Worm (Caenorhabditis elegans) whole organism, L2 larva: ENCODE results near the gene F09C12.2.

Experiments used
- C34F6.9 ChIP-seq: fragments of 150-350 bp; optimal IDR thresholded peaks from 2 replicates; lab custom pipeline; 2014; ENCODE audit warnings: missing biosample characterization, missing genetic modification characterization
- F13H6.1 ChIP-seq: sonication (generic microtip); optimal IDR thresholded peaks from 2 replicates; lab custom pipeline; 2016; ENCODE audit warnings: missing genetic modification characterization, missing compliant biosample characterization
- R02D3.7 ChIP-seq: fragments of 150-350 bp; optimal IDR thresholded peaks from 2 replicates; lab custom pipeline; 2014; ENCODE audit warnings: missing biosample characterization, missing genetic modification characterization
- Y55F3AM.14 ChIP-seq: fragments of 200-800 bp; sonication (Bioruptor generic); optimal IDR thresholded peaks from 2 replicates; lab custom pipeline; 2018; ENCODE audit warnings: mild to moderate bottlenecking, missing genetic modification characterization, missing compliant biosample characterization
- ZK546.5 ChIP-seq: sonication (generic microtip); optimal IDR thresholded peaks from 2 replicates; lab custom pipeline; 2017; ENCODE audit warnings: missing biosample characterization, missing genetic modification characterization
- alr-1 ChIP-seq: fragments of 150-350 bp; optimal IDR thresholded peaks from 2 replicates; lab custom pipeline; 2014; ENCODE audit warnings: missing biosample characterization, missing genetic modification characterization
- ama-1 ChIP-seq: fragments of 150-350 bp; optimal IDR thresholded peaks from 2 replicates; lab custom pipeline; 2018; ENCODE audit warnings: inconsistent platforms
- blmp-1 ChIP-seq: sonication (generic microtip); optimal IDR thresholded peaks from 2 replicates; lab custom pipeline; 2017; ENCODE audit warnings: missing genetic modification characterization, mild to moderate bottlenecking, missing compliant biosample characterization, antibody characterized with exemption, moderate library complexity; ENCODE audit not compliant: insufficient read depth
- ceh-82 ChIP-seq: fragments of 150-350 bp; optimal IDR thresholded peaks from 2 replicates; lab custom pipeline; 2014; ENCODE audit warnings: missing biosample characterization, missing genetic modification characterization
- crh-2 ChIP-seq: sonication (generic microtip); optimal IDR thresholded peaks from 2 replicates; lab custom pipeline; 2017; ENCODE audit warnings: missing biosample characterization, missing genetic modification characterization
- egl-27 ChIP-seq: sonication (generic microtip); optimal IDR thresholded peaks from 3 replicates; lab custom pipeline; 2017; ENCODE audit warnings: missing biosample characterization, missing genetic modification reagents, missing genetic modification characterization
- elt-1 ChIP-seq: fragments of 150-350 bp; optimal IDR thresholded peaks from 2 replicates; lab custom pipeline; 2014; ENCODE audit warnings: missing biosample characterization, missing genetic modification characterization
- elt-3 ChIP-seq: sonication (generic microtip); optimal IDR thresholded peaks from 2 replicates; lab custom pipeline; 2017; ENCODE audit warnings: missing biosample characterization, missing genetic modification characterization
- fos-1 ChIP-seq: fragments of 150-350 bp; optimal IDR thresholded peaks from 2 replicates; lab custom pipeline; 2014; ENCODE audit warnings: missing biosample characterization, missing genetic modification characterization
- gmeb-1 ChIP-seq: fragments of 150-350 bp; optimal IDR thresholded peaks from 2 replicates; lab custom pipeline; 2014; ENCODE audit warnings: missing biosample characterization, missing genetic modification characterization
- lin-11 ChIP-seq: fragments of 150-350 bp; sonication (generic microtip); optimal IDR thresholded peaks from 2 replicates; lab custom pipeline; 2014; ENCODE audit warnings: missing biosample characterization, missing genetic modification characterization, inconsistent platforms, mixed read lengths
- lin-13 ChIP-seq: fragments of 150-350 bp; optimal IDR thresholded peaks from 2 replicates; lab custom pipeline; 2014; ENCODE audit warnings: missing biosample characterization, missing genetic modification reagents, missing genetic modification characterization
- lsy-2 ChIP-seq, 2 experiments: fragments of 150-350 bp in 1 of 2; sonication (generic microtip) in 1 of 2; optimal IDR thresholded peaks; 2 replicates each; lab custom pipeline; 2014 to 2017; ENCODE audit warnings: missing biosample characterization in 2 of 2, missing genetic modification characterization in 2 of 2
- mab-5 ChIP-seq: fragments of 150-350 bp; optimal IDR thresholded peaks from 2 replicates; lab custom pipeline; 2014; ENCODE audit warnings: missing biosample characterization, missing genetic modification characterization
- mbf-1 ChIP-seq: sonication (generic microtip); optimal IDR thresholded peaks from 2 replicates; lab custom pipeline; 2017; ENCODE audit warnings: missing biosample characterization, missing genetic modification characterization
- mdl-1 ChIP-seq, 2 experiments: fragments of 150-350 bp in 1 of 2; sonication (generic microtip) in 1 of 2; optimal IDR thresholded peaks; 2 replicates each; lab custom pipeline; 2017; ENCODE audit warnings: missing biosample characterization in 2 of 2, missing genetic modification characterization in 2 of 2
- nhr-11 ChIP-seq: fragments of 150-350 bp; optimal IDR thresholded peaks from 2 replicates; lab custom pipeline; 2014; ENCODE audit warnings: missing biosample characterization, missing genetic modification characterization
- nhr-12 ChIP-seq: fragments of 150-350 bp; optimal IDR thresholded peaks from 2 replicates; lab custom pipeline; 2014; ENCODE audit warnings: missing biosample characterization, missing genetic modification characterization
- nhr-129 ChIP-seq: fragments of 150-350 bp; optimal IDR thresholded peaks from 2 replicates; lab custom pipeline; 2014; ENCODE audit warnings: missing biosample characterization, missing genetic modification characterization
- nhr-21 ChIP-seq: fragments of 150-350 bp; optimal IDR thresholded peaks from 2 replicates; lab custom pipeline; 2014; ENCODE audit warnings: missing biosample characterization, missing genetic modification characterization
- nhr-23 ChIP-seq: fragments of 150-350 bp; optimal IDR thresholded peaks from 2 replicates; lab custom pipeline; 2014; ENCODE audit warnings: missing biosample characterization, missing genetic modification reagents, missing genetic modification characterization
- nhr-237 ChIP-seq: fragments of 150-350 bp; optimal IDR thresholded peaks from 2 replicates; lab custom pipeline; 2014; ENCODE audit warnings: missing biosample characterization, missing genetic modification characterization
- nhr-25 ChIP-seq: fragments of 150-350 bp; sonication (generic microtip); optimal IDR thresholded peaks from 3 replicates; lab custom pipeline; 2014; ENCODE audit warnings: missing biosample characterization, missing genetic modification characterization
- nhr-6 ChIP-seq: fragments of 150-350 bp; optimal IDR thresholded peaks from 2 replicates; lab custom pipeline; 2014; ENCODE audit warnings: missing biosample characterization, missing genetic modification characterization
- sem-4 ChIP-seq: fragments of 150-350 bp; optimal IDR thresholded peaks from 2 replicates; lab custom pipeline; 2014; ENCODE audit warnings: missing biosample characterization, missing genetic modification reagents, missing genetic modification characterization
- sma-3 ChIP-seq: sonication (generic microtip); optimal IDR thresholded peaks from 2 replicates; lab custom pipeline; 2016; ENCODE audit warnings: missing genetic modification reagents, missing genetic modification characterization, missing compliant biosample characterization
- sma-9 ChIP-seq, 2 experiments: fragments of 150-350 bp in 1 of 2; sonication (generic microtip) in 1 of 2; optimal IDR thresholded peaks; 2 replicates each; lab custom pipeline; 2014 to 2016; ENCODE audit warnings: missing genetic modification characterization in 2 of 2, mild to moderate bottlenecking in 1 of 2, missing biosample characterization in 1 of 2, missing compliant biosample characterization in 1 of 2, missing genetic modification reagents in 1 of 2, moderate library complexity in 1 of 2
- snpc-4 ChIP-seq: fragments of 150-350 bp; optimal IDR thresholded peaks from 2 replicates; lab custom pipeline; 2014; ENCODE audit warnings: missing biosample characterization, missing genetic modification characterization
- unc-39 ChIP-seq: fragments of 150-350 bp; optimal IDR thresholded peaks from 2 replicates; lab custom pipeline; 2014; ENCODE audit warnings: missing biosample characterization, missing genetic modification characterization
- unc-55 ChIP-seq: fragments of 150-350 bp; sonication (generic microtip); optimal IDR thresholded peaks from 3 replicates; lab custom pipeline; 2014; ENCODE audit warnings: missing biosample characterization, missing genetic modification reagents, missing genetic modification characterization
- zag-1 ChIP-seq: fragments of 150-350 bp; optimal IDR thresholded peaks from 2 replicates; lab custom pipeline; 2014; ENCODE audit warnings: missing biosample characterization, missing genetic modification characterization
- ztf-4 ChIP-seq: fragments of 150-350 bp; optimal IDR thresholded peaks from 2 replicates; lab custom pipeline; 2014; ENCODE audit warnings: missing biosample characterization, missing genetic modification characterization

Gene F09C12.2

ce11 chrII:5103784-5104457, 5.9 kb upstream of the F09C12.2 start, which contains the start of the genes C04G6.11 and mpk-2:
Gene C04G6.11 (minus strand): TSS chrII:5103834.
Gene mpk-2 (plus strand): TSS chrII:5104118.
- peak; percentile 59 for TF ChIP-seq sma-9 (GFP tag; optimal IDR thresholded peaks at IDR 0.05; lab: Kevin White, UChicago)
- no peak for TF ChIP-seq sma-9 (tag; optimal IDR thresholded peaks at IDR 0.05; lab: Kevin White, UChicago)
- TF ChIP-seq F13H6.1 (tag; lab: Kevin White, UChicago) = peak; percentile 33
- peak; percentile 25 for TF ChIP-seq gmeb-1 (tag; lab: Kevin White, UChicago)
- peak; percentile 73 for TF ChIP-seq fos-1 (tag; lab: Kevin White, UChicago)
- no peak for TF ChIP-seq ama-1
- TF ChIP-seq crh-2 (tag; lab: Kevin White, UChicago) = peak; percentile 24

ce11 chrII:5105020-5105419, 4.8 kb upstream of the F09C12.2 start:
- TF ChIP-seq mab-5 (tag; lab: Kevin White, UChicago) = peak; percentile 23
- TF ChIP-seq sem-4 (tag; lab: Kevin White, UChicago) = peak; percentile 1
- TF ChIP-seq egl-27 (tag; lab: Kevin White, UChicago) = peak; percentile 53
- peak; percentile 79 for TF ChIP-seq fos-1 (tag; lab: Kevin White, UChicago)
- no peak for TF ChIP-seq mbf-1 (tag; lab: Kevin White, UChicago)
- peak; percentile 52 for TF ChIP-seq F13H6.1 (tag; lab: Kevin White, UChicago)
- peak in 1 of 2 experiments; percentile 49 for TF ChIP-seq lsy-2 (tag; optimal IDR thresholded peaks at IDR 0.05; lab: Kevin White, UChicago)
- TF ChIP-seq alr-1 (tag; lab: Kevin White, UChicago) = no peak
- TF ChIP-seq sma-3 (GFP tag; lab: Kevin White, UChicago) = peak; percentile 57
- no peak for TF ChIP-seq elt-3 (tag; lab: Kevin White, UChicago)
- peak; percentile 61 for TF ChIP-seq Y55F3AM.14 (GFP tag; lab: Kevin White, UChicago)
- TF ChIP-seq lin-13 (GFP tag; lab: Kevin White, UChicago) = peak; percentile 63
- TF ChIP-seq sma-9 (GFP tag; optimal IDR thresholded peaks at IDR 0.05; lab: Kevin White, UChicago) = peak; percentile 82
- TF ChIP-seq sma-9 (tag; optimal IDR thresholded peaks at IDR 0.05; lab: Kevin White, UChicago) = no peak
- peak in 1 of 2 experiments; percentile 4 for TF ChIP-seq mdl-1 (tag; optimal IDR thresholded peaks at IDR 0.05; lab: Kevin White, UChicago)
- TF ChIP-seq nhr-23 (tag; lab: Kevin White, UChicago) = no peak
- TF ChIP-seq gmeb-1 (tag; lab: Kevin White, UChicago) = peak; percentile 67
- peak; percentile 43 for TF ChIP-seq zag-1 (tag; lab: Kevin White, UChicago)
- TF ChIP-seq lin-11 (tag; lab: Kevin White, UChicago) = peak; percentile 33
- TF ChIP-seq R02D3.7 (tag; lab: Kevin White, UChicago) = no peak
- no peak for TF ChIP-seq elt-1 (tag; lab: Kevin White, UChicago)
- TF ChIP-seq nhr-237 (tag; lab: Kevin White, UChicago) = no peak
- TF ChIP-seq ztf-4 (tag; lab: Kevin White, UChicago) = peak; percentile 36
- TF ChIP-seq ZK546.5 (tag; lab: Kevin White, UChicago) = no peak
- no peak for TF ChIP-seq nhr-25 (tag; lab: Kevin White, UChicago)
- peak; percentile 70 for TF ChIP-seq crh-2 (tag; lab: Kevin White, UChicago)
- TF ChIP-seq C34F6.9 (tag; lab: Kevin White, UChicago) = peak; percentile 52
- peak; percentile 85 for TF ChIP-seq nhr-21 (tag; lab: Kevin White, UChicago)
- peak; percentile 35 for TF ChIP-seq blmp-1
- peak; percentile 94 for TF ChIP-seq nhr-129 (tag; lab: Kevin White, UChicago)
- TF ChIP-seq unc-55 = peak; percentile 79

ce11 chrII:5112082-5112481, 2.3 kb downstream of the F09C12.2 start, which contains the start of gene F09C12.8:
Gene F09C12.8 (plus strand): TSS chrII:5112382.
- TF ChIP-seq alr-1 (tag; lab: Kevin White, UChicago) (no peak), nhr-6 (tag; lab: Kevin White, UChicago) (no peak), nhr-21 (tag; lab: Kevin White, UChicago) (no peak), elt-3 (tag; lab: Kevin White, UChicago) (no peak), nhr-23 (tag; lab: Kevin White, UChicago) (no peak), ama-1 (no peak), ceh-82 (tag; lab: Kevin White, UChicago) (no peak), sma-9 (GFP tag; optimal IDR thresholded peaks at IDR 0.05; lab: Kevin White, UChicago) (no peak), sma-9 (tag; optimal IDR thresholded peaks at IDR 0.05; lab: Kevin White, UChicago) (no peak), zag-1 (tag; lab: Kevin White, UChicago) (no peak), snpc-4 (tag; lab: Kevin White, UChicago) (no peak), sma-3 (GFP tag; lab: Kevin White, UChicago) (no peak), unc-55 (no peak), ztf-4 (tag; lab: Kevin White, UChicago) (no peak), unc-39 (tag; lab: Kevin White, UChicago) (no peak), nhr-12 (tag; lab: Kevin White, UChicago) (no peak), nhr-11 (tag; lab: Kevin White, UChicago) (no peak), Y55F3AM.14 (GFP tag; lab: Kevin White, UChicago) (no peak), sem-4 (tag; lab: Kevin White, UChicago) (no peak), fos-1 (tag; lab: Kevin White, UChicago) (no peak), C34F6.9 (tag; lab: Kevin White, UChicago) (no peak)
- TF ChIP-seq, all 48 proteins: peak for 0
